Worm (Caenorhabditis elegans) whole organism, L4 larva: ENCODE data around the gene C04H5.7.

ENCODE experiments used
- F44E2.7 ChIP-seq: fragments of 200-800 bp; sonication (Bioruptor generic); IDR thresholded peaks from 2 replicates; pipeline ENCODE4 v2.1.2; 2022; ENCODE audit warnings: missing genetic modification characterization, missing compliant biosample characterization
- F49E8.2 ChIP-seq: sonication (generic microtip); optimal IDR thresholded peaks from 2 replicates; lab custom pipeline; 2016; ENCODE audit warnings: missing compliant biosample characterization, mild to moderate bottlenecking, missing genetic modification characterization, borderline replicate concordance
- Y105C5A.15 ChIP-seq: fragments of 200-800 bp; sonication (Bioruptor generic); IDR thresholded peaks from 2 replicates; pipeline ENCODE4 v1.3.6; 2022; ENCODE audit warnings: missing genetic modification characterization, missing compliant biosample characterization
- Y5F2A.4 ChIP-seq: fragments of 200-800 bp; sonication (Bioruptor generic); optimal IDR thresholded peaks from 2 replicates; lab custom pipeline; 2018; ENCODE audit warnings: mild to moderate bottlenecking, missing genetic modification characterization, missing compliant biosample characterization
- ZK337.2 ChIP-seq: fragments of 200-800 bp; sonication (Bioruptor generic); IDR thresholded peaks from 2 replicates; pipeline ENCODE4 v1.3.6; 2022; ENCODE audit warnings: missing genetic modification reagents, missing genetic modification characterization, missing compliant biosample characterization
- aly-2 ChIP-seq: sonication (generic microtip); optimal IDR thresholded peaks from 2 replicates; lab custom pipeline; 2018; ENCODE audit warnings: missing biosample characterization, missing genetic modification characterization
- ama-1 ChIP-seq: fragments of 150-350 bp; optimal IDR thresholded peaks from 2 replicates; lab custom pipeline; 2014; ENCODE audit warnings: inconsistent platforms, mixed read lengths
- attf-4 ChIP-seq: sonication (generic microtip); optimal IDR thresholded peaks from 3 replicates; lab custom pipeline; 2017; ENCODE audit warnings: missing biosample characterization, missing genetic modification characterization
- ceh-20 ChIP-seq: fragments of 200-800 bp; sonication (Bioruptor generic); IDR thresholded peaks from 2 replicates; pipeline ENCODE4 v1.3.6; 2022; ENCODE audit warnings: missing genetic modification reagents, missing genetic modification characterization, missing compliant biosample characterization
- ceh-44 ChIP-seq: fragments of 200-800 bp; sonication (Bioruptor generic); IDR thresholded peaks from 2 replicates; pipeline ENCODE4 v1.3.6; 2022; ENCODE audit warnings: missing genetic modification reagents, missing genetic modification characterization, missing compliant biosample characterization
- ces-1 ChIP-seq: fragments of 150-350 bp; sonication (generic microtip); optimal IDR thresholded peaks from 4 replicates; lab custom pipeline; 2014; ENCODE audit warnings: missing biosample characterization, missing genetic modification reagents, missing genetic modification characterization
- daf-12 ChIP-seq: fragments of 150-350 bp; optimal IDR thresholded peaks from 2 replicates; lab custom pipeline; 2014; ENCODE audit warnings: missing biosample characterization, missing genetic modification reagents, missing genetic modification characterization
- dmd-8 ChIP-seq: fragments of 200-800 bp; sonication (Bioruptor generic); IDR thresholded peaks from 2 replicates; pipeline ENCODE4 v1.3.6; 2022; ENCODE audit warnings: missing genetic modification characterization, missing compliant biosample characterization
- duxl-1 ChIP-seq: sonication (generic microtip); optimal IDR thresholded peaks from 2 replicates; lab custom pipeline; 2016; ENCODE audit warnings: mild to moderate bottlenecking, missing genetic modification characterization, moderate library complexity, missing compliant biosample characterization; ENCODE audit not compliant: poor library complexity
- dve-1 ChIP-seq: sonication (generic microtip); optimal IDR thresholded peaks from 2 replicates; lab custom pipeline; 2017; ENCODE audit warnings: antibody characterized with exemption, mild to moderate bottlenecking, missing genetic modification characterization, missing compliant biosample characterization; ENCODE audit not compliant: insufficient read depth
- egl-27 ChIP-seq: sonication (generic microtip); optimal IDR thresholded peaks from 3 replicates; lab custom pipeline; 2017; ENCODE audit warnings: missing biosample characterization, missing genetic modification reagents, missing genetic modification characterization
- fos-1 ChIP-seq: fragments of 150-350 bp; optimal IDR thresholded peaks from 2 replicates; lab custom pipeline; 2014; ENCODE audit warnings: missing biosample characterization, missing genetic modification characterization
- hif-1 ChIP-seq, 2 experiments: sonication (generic microtip); optimal IDR thresholded peaks; 2 replicates each; lab custom pipeline; 2016 to 2017; ENCODE audit warnings: missing compliant biosample characterization in 2 of 2, missing genetic modification characterization in 2 of 2, missing genetic modification reagents in 2 of 2, missing genotype in 2 of 2, mild to moderate bottlenecking in 1 of 2
- hlh-11 ChIP-seq: fragments of 200-800 bp; sonication (Bioruptor generic); optimal IDR thresholded peaks from 2 replicates; lab custom pipeline; 2018; ENCODE audit warnings: mild to moderate bottlenecking, missing genetic modification characterization, missing compliant biosample characterization
- lim-7 ChIP-seq: fragments of 200-800 bp; sonication (Bioruptor generic); IDR thresholded peaks from 2 replicates; pipeline ENCODE4 v1.3.6; 2022; ENCODE audit warnings: missing genetic modification characterization, missing compliant biosample characterization
- mes-2 ChIP-seq: sonication (generic microtip); optimal IDR thresholded peaks from 2 replicates; lab custom pipeline; 2016; ENCODE audit warnings: missing genotype, mild to moderate bottlenecking, missing genetic modification characterization, missing compliant biosample characterization; ENCODE audit not compliant: poor library complexity, severe bottlenecking
- nhr-10 ChIP-seq: fragments of 150-350 bp; optimal IDR thresholded peaks from 2 replicates; lab custom pipeline; 2014; ENCODE audit warnings: missing biosample characterization, missing genetic modification characterization
- nhr-11 ChIP-seq: fragments of 150-350 bp; optimal IDR thresholded peaks from 2 replicates; lab custom pipeline; 2014; ENCODE audit warnings: missing biosample characterization, missing genetic modification characterization
- nhr-25 ChIP-seq: sonication (generic microtip); optimal IDR thresholded peaks from 2 replicates; lab custom pipeline; 2017; ENCODE audit warnings: missing genetic modification characterization, mild to moderate bottlenecking, missing compliant biosample characterization, antibody characterized with exemption, moderate library complexity, borderline replicate concordance; ENCODE audit not compliant: insufficient read depth
- nhr-6 ChIP-seq: fragments of 150-350 bp; optimal IDR thresholded peaks from 2 replicates; lab custom pipeline; 2014; ENCODE audit warnings: missing biosample characterization, missing genetic modification characterization
- pqm-1 ChIP-seq: sonication (generic microtip); optimal IDR thresholded peaks from 2 replicates; lab custom pipeline; 2017; ENCODE audit warnings: missing biosample characterization, missing genetic modification characterization
- rbr-2 ChIP-seq: sonication (generic microtip); optimal IDR thresholded peaks from 2 replicates; lab custom pipeline; 2016; ENCODE audit warnings: missing genotype, missing genetic modification characterization, missing compliant biosample characterization
- sdz-12 ChIP-seq: fragments of 200-800 bp; sonication (Bioruptor generic); optimal IDR thresholded peaks from 2 replicates; lab custom pipeline; 2018; ENCODE audit warnings: mild to moderate bottlenecking, missing genetic modification characterization, missing compliant biosample characterization
- skn-1 ChIP-seq: fragments of 150-350 bp; optimal IDR thresholded peaks from 2 replicates; lab custom pipeline; 2014; ENCODE audit warnings: missing biosample characterization, missing genetic modification characterization
- snpc-1.2 ChIP-seq: fragments of 200-800 bp; sonication (Bioruptor generic); IDR thresholded peaks from 2 replicates; pipeline ENCODE4 v1.3.6; 2022; ENCODE audit warnings: missing genetic modification reagents, missing genetic modification characterization, missing compliant biosample characterization
- snpc-4 ChIP-seq: fragments of 150-350 bp; optimal IDR thresholded peaks from 2 replicates; lab custom pipeline; 2014; ENCODE audit warnings: missing biosample characterization, missing genetic modification characterization
- spr-1 ChIP-seq: sonication (generic microtip); optimal IDR thresholded peaks from 2 replicates; lab custom pipeline; 2016; ENCODE audit warnings: mild to moderate bottlenecking, missing genetic modification characterization, missing compliant biosample characterization
- tag-97 ChIP-seq: fragments of 200-800 bp; sonication (Bioruptor generic); IDR thresholded peaks from 2 replicates; pipeline ENCODE4 v1.3.6; 2022; ENCODE audit warnings: missing genetic modification characterization, missing compliant biosample characterization
- unc-130 ChIP-seq: sonication (generic microtip); optimal IDR thresholded peaks from 2 replicates; lab custom pipeline; 2016; ENCODE audit warnings: missing genetic modification reagents, missing genetic modification characterization, missing compliant biosample characterization
- unc-39 ChIP-seq: sonication (generic microtip); optimal IDR thresholded peaks from 2 replicates; lab custom pipeline; 2017; ENCODE audit warnings: missing biosample characterization, missing genetic modification characterization
- unc-62 ChIP-seq, 3 experiments: fragments of 150-350 bp in 1 of 3; sonication (generic microtip); optimal IDR thresholded peaks in 2 of 3; peaks in 1 of 3; 1 replicate in 1 of 3; 2 replicates in 2 of 3; lab custom pipeline; 2014 to 2017; ENCODE audit warnings: missing biosample characterization in 3 of 3, missing genetic modification characterization in 3 of 3, missing genetic modification reagents in 3 of 3, missing genotype in 1 of 3
- zag-1 ChIP-seq: fragments of 150-350 bp; optimal IDR thresholded peaks from 2 replicates; lab custom pipeline; 2014; ENCODE audit warnings: missing biosample characterization, missing genetic modification characterization
- zip-11 ChIP-seq: fragments of 200-800 bp; sonication (Bioruptor generic); IDR thresholded peaks from 2 replicates; pipeline ENCODE4 v1.3.6; 2022; ENCODE audit warnings: missing genetic modification characterization, missing compliant biosample characterization
- ztf-11 ChIP-seq: fragments of 150-350 bp; optimal IDR thresholded peaks from 2 replicates; lab custom pipeline; 2014; ENCODE audit warnings: missing biosample characterization, missing genetic modification characterization
- ztf-7 ChIP-seq: fragments of 150-350 bp; optimal IDR thresholded peaks from 2 replicates; lab custom pipeline; 2014; ENCODE audit warnings: missing biosample characterization, missing genetic modification characterization

Gene C04H5.7

ce11 chrII:14502997-14503396 lies 34.7 kb upstream of the C04H5.7 start, which contains the start of gene K10H10.6:
TSS of gene K10H10.6 (plus strand) at chrII:14503297.
- TF ChIP-seq nhr-6 (tag; lab: Kevin White, UChicago) (no peak), unc-62 (GFP tag; optimal IDR thresholded peaks at IDR 0.05 in 1 of 2; lab: Kevin White, UChicago) (no peak), unc-62 (tag; optimal IDR thresholded peaks at IDR 0.05; lab: Kevin White, UChicago) (no peak), dmd-8 (no peak), snpc-1.2 (no peak), nhr-25 (no peak), sdz-12 (GFP tag; lab: Kevin White, UChicago) (no peak), Y5F2A.4 (GFP tag; lab: Kevin White, UChicago) (no peak), zip-11 (GFP tag; lab: Robert Waterston, UW) (no peak)

ce11 chrII:14506245-14506644 lies 31.5 kb upstream of the C04H5.7 start, which contains the start of gene K10H10.12:
TSS of gene K10H10.12 (minus strand) at chrII:14506345.
- TF ChIP-seq zag-1 (tag; lab: Kevin White, UChicago) (no peak), egl-27 (tag; lab: Kevin White, UChicago) (no peak), tag-97 (GFP tag; lab: Robert Waterston, UW) (no peak), ama-1 (lab: Kevin White, UChicago) (no peak), nhr-10 (tag; lab: Kevin White, UChicago) (no peak), hlh-11 (no peak), unc-130 (GFP tag; lab: Kevin White, UChicago) (no peak), Y105C5A.15 (GFP tag; lab: Robert Waterston, UW) (no peak), daf-12 (tag; lab: Kevin White, UChicago) (no peak), ztf-11 (tag; lab: Kevin White, UChicago) (no peak), skn-1 (tag; lab: Kevin White, UChicago) (no peak), duxl-1 (tag; lab: Kevin White, UChicago) (no peak), ceh-44 (GFP tag; lab: Robert Waterston, UW) (no peak)
- TF ChIP-seq, all 104 proteins: peak for 0

ce11 chrII:14507563-14507962 lies 30.2 kb upstream of the C04H5.7 start, which contains the start of the genes K10H10.7 and K10H10.10:
TSS of gene K10H10.7 (minus strand) at chrII:14507663.
TSS of gene K10H10.10 (plus strand) at chrII:14507766.
- TF ChIP-seq attf-4 (no peak), nhr-10 (tag; lab: Kevin White, UChicago) (no peak), mes-2 (no peak), rbr-2 (no peak), nhr-11 (tag; lab: Kevin White, UChicago) (no peak), ceh-20 (GFP tag; lab: Robert Waterston, UW) (no peak), dve-1 (no peak)
- TF ChIP-seq, all 104 proteins: peak for 0

ce11 chrII:14510162-14510561 lies 27.6 kb upstream of the C04H5.7 start:
- TF ChIP-seq dve-1 = peak; percentile 15
- no peak for TF ChIP-seq F44E2.7
- peak; percentile 62 for TF ChIP-seq pqm-1 (tag; lab: Kevin White, UChicago)

ce11 chrII:14511189-14511588 lies 26.6 kb upstream of the C04H5.7 start, which contains the start of gene K10H10.13:
TSS of gene K10H10.13 (minus strand) at chrII:14511289.
- no peak for TF ChIP-seq Y105C5A.15 (GFP tag; lab: Robert Waterston, UW)
- TF ChIP-seq ceh-20 (GFP tag; lab: Robert Waterston, UW) = no peak
- TF ChIP-seq dmd-8 = no peak
- TF ChIP-seq lim-7 (GFP tag; lab: Robert Waterston, UW) = no peak
- no peak for TF ChIP-seq tag-97 (GFP tag; lab: Robert Waterston, UW)
- TF ChIP-seq ztf-7 (tag; lab: Kevin White, UChicago) = no peak
- TF ChIP-seq ZK337.2 (GFP tag; lab: Robert Waterston, UW) = no peak
- TF ChIP-seq snpc-4 (tag; lab: Kevin White, UChicago) = no peak
- no peak for TF ChIP-seq ces-1 (GFP tag; lab: Kevin White, UChicago)
- TF ChIP-seq fos-1 (tag; lab: Kevin White, UChicago) = no peak
- TF ChIP-seq F49E8.2 (tag; lab: Kevin White, UChicago) = no peak
- TF ChIP-seq hif-1 (tag; optimal IDR thresholded peaks at IDR 0.05; lab: Kevin White, UChicago) = no peak
- TF ChIP-seq aly-2 (tag; lab: Kevin White, UChicago) = no peak
- no peak for TF ChIP-seq unc-39 (tag; lab: Kevin White, UChicago)
- no peak for TF ChIP-seq spr-1
- TF ChIP-seq, all 104 proteins: peak for 0
